Worm (Caenorhabditis elegans) whole organism, young adult: ENCODE measurements around the gene grd-12.

Experiments used
- F10E7.11 ChIP-seq: sonication (generic microtip); optimal IDR thresholded peaks from 2 replicates; lab custom pipeline; 2017; ENCODE audit warnings: mild to moderate bottlenecking, missing genetic modification characterization, moderate library complexity, missing compliant biosample characterization
- F23B12.7 ChIP-seq: sonication (generic microtip); optimal IDR thresholded peaks from 2 replicates; lab custom pipeline; 2017; ENCODE audit warnings: missing genetic modification characterization, mild to moderate bottlenecking, missing compliant biosample characterization, antibody characterized with exemption, moderate library complexity; ENCODE audit not compliant: insufficient read depth
- F39B2.1 ChIP-seq: fragments of 200-800 bp; sonication (Bioruptor generic); IDR thresholded peaks from 2 replicates; pipeline ENCODE4 v1.3.6; 2022; ENCODE audit warnings: missing genetic modification reagents, missing genetic modification characterization, missing compliant biosample characterization
- F49E8.2 ChIP-seq: sonication (generic microtip); optimal IDR thresholded peaks from 3 replicates; lab custom pipeline; 2017; ENCODE audit warnings: missing genetic modification characterization, mild to moderate bottlenecking, missing compliant biosample characterization, antibody characterized with exemption, moderate library complexity; ENCODE audit not compliant: insufficient read depth
- F55B11.4 ChIP-seq: sonication (generic microtip); optimal IDR thresholded peaks from 2 replicates; lab custom pipeline; 2016; ENCODE audit warnings: missing compliant biosample characterization, missing genetic modification characterization, borderline replicate concordance; ENCODE audit not compliant: insufficient read depth
- F57C9.4 ChIP-seq: sonication (generic microtip); optimal IDR thresholded peaks from 2 replicates; lab custom pipeline; 2017; ENCODE audit warnings: mild to moderate bottlenecking, missing genetic modification characterization, missing compliant biosample characterization
- T26A5.8 ChIP-seq: sonication (generic microtip); optimal IDR thresholded peaks from 2 replicates; lab custom pipeline; 2016; ENCODE audit warnings: missing genetic modification characterization, missing compliant biosample characterization
- Y56A3A.18 ChIP-seq: fragments of 200-800 bp; sonication (Bioruptor generic); IDR thresholded peaks from 2 replicates; pipeline ENCODE4 v1.3.6; 2022; ENCODE audit warnings: missing genetic modification reagents, missing genetic modification characterization, missing compliant biosample characterization
- Y95B8A.8 ChIP-seq: fragments of 200-800 bp; sonication (Bioruptor generic); IDR thresholded peaks from 2 replicates; pipeline ENCODE4 v1.3.6; 2022; ENCODE audit warnings: missing genetic modification reagents, missing genetic modification characterization, missing compliant biosample characterization
- akir-1 ChIP-seq: fragments of 200-800 bp; sonication (Bioruptor generic); optimal IDR thresholded peaks from 2 replicates; lab custom pipeline; 2018; ENCODE audit warnings: mild to moderate bottlenecking, missing genetic modification characterization, moderate library complexity, missing compliant biosample characterization
- aptf-3 ChIP-seq: fragments of 200-800 bp; sonication (Bioruptor generic); IDR thresholded peaks from 2 replicates; pipeline ENCODE4 v1.3.6; 2022; ENCODE audit warnings: missing genetic modification characterization, missing compliant biosample characterization
- athp-1 ChIP-seq: sonication (generic microtip); optimal IDR thresholded peaks from 2 replicates; lab custom pipeline; 2017; ENCODE audit warnings: mild to moderate bottlenecking, missing genetic modification characterization, missing compliant biosample characterization
- bed-1 ChIP-seq: fragments of 200-800 bp; sonication (Bioruptor generic); IDR thresholded peaks from 2 replicates; pipeline ENCODE4 v1.3.6; 2022; ENCODE audit warnings: missing genetic modification reagents, missing genetic modification characterization, missing compliant biosample characterization
- cebp-1 ChIP-seq, 2 experiments: fragments of 200-800 bp in 1 of 2; sonication (Bioruptor generic) in 1 of 2; sonication (generic microtip) in 1 of 2; IDR thresholded peaks in 1 of 2; optimal IDR thresholded peaks in 1 of 2; 2 replicates each; pipeline versions ENCODE4 v1.3.6 to Lab custom; 2017 to 2022; ENCODE audit warnings: missing compliant biosample characterization in 2 of 2, missing genetic modification characterization in 2 of 2, mild to moderate bottlenecking in 1 of 2, missing genetic modification reagents in 1 of 2, moderate library complexity in 1 of 2
- cebp-2 ChIP-seq: fragments of 200-800 bp; sonication (Bioruptor generic); IDR thresholded peaks from 2 replicates; pipeline ENCODE4 v1.3.6; 2022; ENCODE audit warnings: missing genetic modification characterization, missing compliant biosample characterization
- ceh-79 ChIP-seq: sonication (generic microtip); optimal IDR thresholded peaks from 2 replicates; lab custom pipeline; 2017; ENCODE audit warnings: mild to moderate bottlenecking, missing genetic modification characterization, missing compliant biosample characterization
- dpl-1 ChIP-seq: fragments of 150-350 bp; optimal IDR thresholded peaks from 2 replicates; lab custom pipeline; 2014; ENCODE audit warnings: missing biosample characterization, missing genetic modification reagents, missing genetic modification characterization
- egl-44 ChIP-seq: fragments of 200-800 bp; sonication (Bioruptor generic); IDR thresholded peaks from 2 replicates; pipeline ENCODE4 v1.3.6; 2022; ENCODE audit warnings: missing genetic modification reagents, missing genetic modification characterization, missing compliant biosample characterization
- ekl-4 ChIP-seq: fragments of 200-800 bp; sonication (Bioruptor generic); IDR thresholded peaks from 2 replicates; pipeline ENCODE4 v1.3.6; 2022; ENCODE audit warnings: missing genetic modification reagents, missing genetic modification characterization, missing compliant biosample characterization
- ets-4 ChIP-seq: fragments of 200-800 bp; sonication (Bioruptor generic); optimal IDR thresholded peaks from 2 replicates; lab custom pipeline; 2018; ENCODE audit warnings: mild to moderate bottlenecking, missing genetic modification characterization, missing compliant biosample characterization
- hsf-1 ChIP-seq: fragments of 200-800 bp; sonication (Bioruptor generic); IDR thresholded peaks from 2 replicates; pipeline ENCODE4 v1.3.6; 2022; ENCODE audit warnings: missing genetic modification reagents, missing genetic modification characterization, missing compliant biosample characterization
- lag-1 ChIP-seq: fragments of 200-800 bp; sonication (Bioruptor generic); IDR thresholded peaks from 2 replicates; pipeline ENCODE4 v1.3.6; 2022; ENCODE audit warnings: missing genetic modification reagents, missing genetic modification characterization, missing compliant biosample characterization
- lin-54 ChIP-seq: fragments of 200-800 bp; sonication (Bioruptor generic); optimal IDR thresholded peaks from 2 replicates; lab custom pipeline; 2018; ENCODE audit warnings: mild to moderate bottlenecking, missing genetic modification characterization, missing compliant biosample characterization
- lsl-1 ChIP-seq: fragments of 200-800 bp; sonication (Bioruptor generic); optimal IDR thresholded peaks from 2 replicates; lab custom pipeline; 2018; ENCODE audit warnings: mild to moderate bottlenecking, missing genetic modification characterization, moderate library complexity, missing compliant biosample characterization
- nhr-120 ChIP-seq: fragments of 200-800 bp; sonication (Bioruptor generic); IDR thresholded peaks from 2 replicates; pipeline ENCODE4 v1.3.6; 2022; ENCODE audit warnings: missing genetic modification characterization, missing compliant biosample characterization
- nhr-27 ChIP-seq: fragments of 200-800 bp; sonication (Bioruptor generic); optimal IDR thresholded peaks from 2 replicates; lab custom pipeline; 2018; ENCODE audit warnings: mild to moderate bottlenecking, missing genetic modification characterization, moderate library complexity, missing compliant biosample characterization
- nhr-80 ChIP-seq: sonication (generic microtip); optimal IDR thresholded peaks from 2 replicates; lab custom pipeline; 2016; ENCODE audit warnings: missing genetic modification characterization, missing compliant biosample characterization
- pbrm-1 ChIP-seq: fragments of 200-800 bp; sonication (Bioruptor generic); IDR thresholded peaks from 2 replicates; pipeline ENCODE4 v1.3.6; 2022; ENCODE audit warnings: missing genetic modification reagents, missing genetic modification characterization, missing compliant biosample characterization
- repo-1 ChIP-seq: sonication (generic microtip); optimal IDR thresholded peaks from 2 replicates; lab custom pipeline; 2017; ENCODE audit warnings: mild to moderate bottlenecking, missing genetic modification characterization, missing compliant biosample characterization
- snpc-1.3 ChIP-seq: sonication (generic microtip); optimal IDR thresholded peaks from 2 replicates; lab custom pipeline; 2017; ENCODE audit warnings: missing genetic modification characterization, mild to moderate bottlenecking, missing compliant biosample characterization, antibody characterized with exemption, moderate library complexity, missing genotype, missing genetic modification reagents; ENCODE audit not compliant: insufficient read depth
- somi-1 ChIP-seq: fragments of 200-800 bp; sonication (Bioruptor generic); optimal IDR thresholded peaks from 2 replicates; lab custom pipeline; 2018; ENCODE audit warnings: mild to moderate bottlenecking, missing genetic modification characterization, missing compliant biosample characterization
- tbp1 ChIP-seq: fragments of 200-800 bp; sonication (Bioruptor generic); optimal IDR thresholded peaks from 2 replicates; lab custom pipeline; 2018; ENCODE audit warnings: mild to moderate bottlenecking, missing genetic modification characterization, missing compliant biosample characterization
- unc-130 ChIP-seq: sonication (generic microtip); optimal IDR thresholded peaks from 2 replicates; lab custom pipeline; 2016; ENCODE audit warnings: missing genetic modification reagents, missing genetic modification characterization, missing compliant biosample characterization
- zim-3 ChIP-seq: sonication (generic microtip); optimal IDR thresholded peaks from 2 replicates; lab custom pipeline; 2017; ENCODE audit warnings: mild to moderate bottlenecking, missing genetic modification characterization, moderate library complexity, missing compliant biosample characterization
- ztf-22 ChIP-seq: fragments of 200-800 bp; sonication (Bioruptor generic); optimal IDR thresholded peaks from 2 replicates; lab custom pipeline; 2018; ENCODE audit warnings: mild to moderate bottlenecking, missing genetic modification characterization, moderate library complexity, missing compliant biosample characterization
- ztf-25 ChIP-seq: fragments of 200-800 bp; sonication (Bioruptor generic); IDR thresholded peaks from 2 replicates; pipeline ENCODE4 v1.3.6; 2022; ENCODE audit warnings: missing genetic modification reagents, missing genetic modification characterization, missing compliant biosample characterization

The grd-12 gene

DNA sequence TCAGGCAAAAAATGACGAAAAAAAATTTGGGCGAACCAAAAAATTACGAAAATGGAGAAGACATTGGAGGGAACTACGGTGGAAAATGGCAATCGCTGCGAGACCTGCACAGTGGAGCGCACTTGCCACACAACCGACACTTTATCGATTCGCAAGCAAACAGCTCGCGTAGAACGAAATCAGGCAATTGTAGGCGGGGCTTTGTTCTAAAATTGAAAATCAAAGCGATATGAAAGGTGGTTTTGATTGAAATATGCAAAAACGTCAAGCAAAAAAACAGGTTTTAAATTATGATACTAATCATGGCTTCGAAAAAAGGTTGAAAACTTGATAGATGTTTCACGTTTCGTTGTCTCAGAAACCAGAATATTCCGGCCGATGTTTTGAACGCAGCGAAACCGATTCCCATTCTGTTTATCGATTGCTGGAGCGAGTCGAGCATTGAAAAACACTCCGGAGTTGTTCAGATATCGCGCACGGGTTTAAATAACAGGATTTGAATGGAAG is 23.9 kb downstream of the grd-12 start, which contains the start of the genes fib-1 and mut-15 (continued):
- TF ChIP-seq T26A5.8 (tag; lab: Kevin White, UChicago), result no peak
- no peak for TF ChIP-seq aptf-3 (GFP tag; lab: Robert Waterston, UW)
- peak; percentile 56 for TF ChIP-seq nhr-80
- peak; percentile 41 for TF ChIP-seq somi-1
- TF ChIP-seq Y56A3A.18 (GFP tag; lab: Robert Waterston, UW), result no peak
- TF ChIP-seq cebp-1 (GFP tag; IDR thresholded peaks at IDR 0.05; lab: Robert Waterston, UW), result peak; percentile 46; the same call in 1 of the 2 replicates
- TF ChIP-seq cebp-1 (tag; optimal IDR thresholded peaks at IDR 0.05; lab: Kevin White, UChicago), result peak; percentile 84
- peak; percentile 72 for TF ChIP-seq unc-130 (GFP tag; lab: Kevin White, UChicago)
- TF ChIP-seq bed-1 (GFP tag; lab: Robert Waterston, UW), result no peak
- no peak for TF ChIP-seq repo-1 (tag; lab: Kevin White, UChicago)
- no peak for TF ChIP-seq ztf-22 (GFP tag; lab: Kevin White, UChicago)
- peak; percentile 49 for TF ChIP-seq snpc-1.3 (tag; lab: Kevin White, UChicago)
- no peak for TF ChIP-seq F39B2.1
- TF ChIP-seq ets-4 (GFP tag; lab: Kevin White, UChicago), result no peak
- TF ChIP-seq akir-1 (GFP tag; lab: Kevin White, UChicago), result peak; percentile 47
- peak; percentile 80 for TF ChIP-seq lin-54 (GFP tag; lab: Kevin White, UChicago)
- TF ChIP-seq ekl-4 (GFP tag; lab: Robert Waterston, UW), result peak; percentile 84
- peak; percentile 54 for TF ChIP-seq dpl-1
- no peak for TF ChIP-seq F55B11.4
- TF ChIP-seq F23B12.7 (tag; lab: Kevin White, UChicago), result peak; percentile 86
- TF ChIP-seq hsf-1 (GFP tag; lab: Robert Waterston, UW), result peak; percentile 71
- no peak for TF ChIP-seq F10E7.11 (tag; lab: Kevin White, UChicago)
- no peak for TF ChIP-seq ceh-79 (tag; lab: Kevin White, UChicago)
- peak; percentile 91 for TF ChIP-seq pbrm-1
- TF ChIP-seq, all 124 proteins: peak for 64

DNA sequence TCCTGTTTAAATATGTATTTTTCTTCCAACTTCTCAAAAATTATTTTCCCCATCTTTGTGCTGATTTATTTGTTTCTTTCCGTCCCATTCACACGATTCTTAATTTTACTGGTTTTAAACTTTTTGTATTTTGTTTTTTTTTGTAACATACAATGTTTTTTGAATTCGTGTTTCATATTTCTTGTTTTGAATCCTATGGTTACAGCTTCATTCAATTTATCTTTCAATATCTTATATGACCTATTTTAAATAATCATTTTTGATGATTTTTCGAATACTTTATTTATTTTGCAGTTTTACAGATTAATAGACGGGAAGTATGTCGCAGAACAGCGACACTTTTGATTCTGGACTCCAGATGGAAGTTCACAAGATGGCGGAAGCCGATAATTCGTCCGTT is 26.5 kb downstream of the grd-12 start, which contains the start of gene hrde-2:
Gene hrde-2 (plus strand): TSS at position 301 of the 400 bp plus-strand sequence.
- no peak for TF ChIP-seq aptf-3 (GFP tag; lab: Robert Waterston, UW)
- TF ChIP-seq zim-3 (tag; lab: Kevin White, UChicago), result no peak
- TF ChIP-seq athp-1 (tag; lab: Kevin White, UChicago), result no peak
- TF ChIP-seq F39B2.1, result no peak
- no peak for TF ChIP-seq lag-1
- TF ChIP-seq, all 124 proteins: peak for 0

DNA sequence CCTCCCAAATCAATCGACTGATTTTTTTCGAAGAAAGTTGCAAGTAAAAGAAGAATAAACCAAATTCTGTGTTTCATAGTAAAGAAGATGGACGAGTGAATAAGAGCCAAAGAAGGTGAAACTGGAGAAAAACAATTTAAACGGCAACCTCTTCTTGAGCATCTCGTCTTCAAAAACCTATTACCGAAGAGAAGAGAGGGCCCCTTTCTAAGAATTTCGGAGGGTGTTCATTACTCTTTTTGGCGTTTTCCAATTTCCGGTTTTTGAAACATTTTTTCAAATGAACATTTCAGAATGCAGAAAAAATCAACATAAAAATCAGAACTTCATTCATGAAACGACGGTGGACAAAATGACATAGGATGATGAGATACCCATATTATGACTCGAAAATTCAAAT is 33.3 kb downstream of the grd-12 start, which contains the start of gene nmr-2:
Gene nmr-2 (minus strand): TSS at position 101 of the 400 bp plus-strand sequence.
- TF ChIP-seq F49E8.2 (tag; lab: Kevin White, UChicago) (no peak), egl-44 (GFP tag; lab: Robert Waterston, UW) (no peak), tbp1 (GFP tag; lab: Kevin White, UChicago) (no peak), nhr-120 (GFP tag; lab: Robert Waterston, UW) (no peak), lsl-1 (GFP tag; lab: Kevin White, UChicago) (no peak), cebp-2 (GFP tag; lab: Robert Waterston, UW) (no peak), nhr-27 (no peak), F57C9.4 (tag; lab: Kevin White, UChicago) (no peak), Y95B8A.8 (GFP tag; lab: Robert Waterston, UW) (no peak), F10E7.11 (tag; lab: Kevin White, UChicago) (no peak), ztf-25 (no peak), athp-1 (tag; lab: Kevin White, UChicago) (no peak)
